Worm (Caenorhabditis elegans) whole organism, L2 larva: ENCODE measurements around the gene F47B8.18.
A peak's percentile ranks its signal among the peaks of the same experiment; 100 is the strongest.

Experiments
- C34F6.9 ChIP-seq: fragments of 150-350 bp; optimal IDR thresholded peaks from 2 replicates; lab custom pipeline; 2014; ENCODE audit warnings: missing biosample characterization, missing genetic modification characterization
- Y55F3AM.14 ChIP-seq: fragments of 200-800 bp; sonication (Bioruptor generic); optimal IDR thresholded peaks from 2 replicates; lab custom pipeline; 2018; ENCODE audit warnings: mild to moderate bottlenecking, missing genetic modification characterization, missing compliant biosample characterization
- ZK546.5 ChIP-seq: sonication (generic microtip); optimal IDR thresholded peaks from 2 replicates; lab custom pipeline; 2017; ENCODE audit warnings: missing biosample characterization, missing genetic modification characterization
- alr-1 ChIP-seq: fragments of 150-350 bp; optimal IDR thresholded peaks from 2 replicates; lab custom pipeline; 2014; ENCODE audit warnings: missing biosample characterization, missing genetic modification characterization
- aly-2 ChIP-seq: fragments of 150-350 bp; optimal IDR thresholded peaks from 2 replicates; lab custom pipeline; 2014; ENCODE audit warnings: missing biosample characterization, missing genetic modification characterization
- ama-1 ChIP-seq: fragments of 150-350 bp; optimal IDR thresholded peaks from 2 replicates; lab custom pipeline; 2018; ENCODE audit warnings: inconsistent platforms
- blmp-1 ChIP-seq: sonication (generic microtip); optimal IDR thresholded peaks from 2 replicates; lab custom pipeline; 2017; ENCODE audit warnings: missing genetic modification characterization, mild to moderate bottlenecking, missing compliant biosample characterization, antibody characterized with exemption, moderate library complexity; ENCODE audit not compliant: insufficient read depth
- ceh-16 ChIP-seq: fragments of 150-350 bp; optimal IDR thresholded peaks from 2 replicates; lab custom pipeline; 2014; ENCODE audit warnings: missing biosample characterization, missing genetic modification characterization
- ceh-82 ChIP-seq: fragments of 150-350 bp; optimal IDR thresholded peaks from 2 replicates; lab custom pipeline; 2014; ENCODE audit warnings: missing biosample characterization, missing genetic modification characterization
- crh-2 ChIP-seq: sonication (generic microtip); optimal IDR thresholded peaks from 2 replicates; lab custom pipeline; 2017; ENCODE audit warnings: missing biosample characterization, missing genetic modification characterization
- dmd-4 ChIP-seq: sonication (generic microtip); optimal IDR thresholded peaks from 2 replicates; lab custom pipeline; 2017; ENCODE audit warnings: missing biosample characterization, missing genetic modification characterization
- egl-27 ChIP-seq: sonication (generic microtip); optimal IDR thresholded peaks from 3 replicates; lab custom pipeline; 2017; ENCODE audit warnings: missing biosample characterization, missing genetic modification reagents, missing genetic modification characterization
- elt-1 ChIP-seq: fragments of 150-350 bp; optimal IDR thresholded peaks from 2 replicates; lab custom pipeline; 2014; ENCODE audit warnings: missing biosample characterization, missing genetic modification characterization
- elt-3 ChIP-seq: sonication (generic microtip); optimal IDR thresholded peaks from 2 replicates; lab custom pipeline; 2017; ENCODE audit warnings: missing biosample characterization, missing genetic modification characterization
- fos-1 ChIP-seq: fragments of 150-350 bp; optimal IDR thresholded peaks from 2 replicates; lab custom pipeline; 2014; ENCODE audit warnings: missing biosample characterization, missing genetic modification characterization
- gmeb-1 ChIP-seq: fragments of 150-350 bp; optimal IDR thresholded peaks from 2 replicates; lab custom pipeline; 2014; ENCODE audit warnings: missing biosample characterization, missing genetic modification characterization
- lin-13 ChIP-seq: fragments of 150-350 bp; optimal IDR thresholded peaks from 2 replicates; lab custom pipeline; 2014; ENCODE audit warnings: missing biosample characterization, missing genetic modification reagents, missing genetic modification characterization
- lin-39 ChIP-seq: fragments of 150-350 bp; optimal IDR thresholded peaks from 2 replicates; lab custom pipeline; 2014; ENCODE audit warnings: missing biosample characterization, missing genetic modification reagents, missing genetic modification characterization
- lsy-2 ChIP-seq, 2 experiments: fragments of 150-350 bp in 1 of 2; sonication (generic microtip) in 1 of 2; optimal IDR thresholded peaks; 2 replicates each; lab custom pipeline; 2014 to 2017; ENCODE audit warnings: missing biosample characterization in 2 of 2, missing genetic modification characterization in 2 of 2
- mab-5 ChIP-seq: fragments of 150-350 bp; optimal IDR thresholded peaks from 2 replicates; lab custom pipeline; 2014; ENCODE audit warnings: missing biosample characterization, missing genetic modification characterization
- mbf-1 ChIP-seq: sonication (generic microtip); optimal IDR thresholded peaks from 2 replicates; lab custom pipeline; 2017; ENCODE audit warnings: missing biosample characterization, missing genetic modification characterization
- mdl-1 ChIP-seq, 2 experiments: fragments of 150-350 bp in 1 of 2; sonication (generic microtip) in 1 of 2; optimal IDR thresholded peaks; 2 replicates each; lab custom pipeline; 2017; ENCODE audit warnings: missing biosample characterization in 2 of 2, missing genetic modification characterization in 2 of 2
- nhr-10 ChIP-seq: sonication (generic microtip); optimal IDR thresholded peaks from 2 replicates; lab custom pipeline; 2017; ENCODE audit warnings: missing biosample characterization, missing genetic modification characterization
- nhr-11 ChIP-seq: fragments of 150-350 bp; optimal IDR thresholded peaks from 2 replicates; lab custom pipeline; 2014; ENCODE audit warnings: missing biosample characterization, missing genetic modification characterization
- nhr-12 ChIP-seq: fragments of 150-350 bp; optimal IDR thresholded peaks from 2 replicates; lab custom pipeline; 2014; ENCODE audit warnings: missing biosample characterization, missing genetic modification characterization
- nhr-129 ChIP-seq: fragments of 150-350 bp; optimal IDR thresholded peaks from 2 replicates; lab custom pipeline; 2014; ENCODE audit warnings: missing biosample characterization, missing genetic modification characterization
- nhr-21 ChIP-seq: fragments of 150-350 bp; optimal IDR thresholded peaks from 2 replicates; lab custom pipeline; 2014; ENCODE audit warnings: missing biosample characterization, missing genetic modification characterization
- nhr-23 ChIP-seq: fragments of 150-350 bp; optimal IDR thresholded peaks from 2 replicates; lab custom pipeline; 2014; ENCODE audit warnings: missing biosample characterization, missing genetic modification reagents, missing genetic modification characterization
- nhr-237 ChIP-seq: fragments of 150-350 bp; optimal IDR thresholded peaks from 2 replicates; lab custom pipeline; 2014; ENCODE audit warnings: missing biosample characterization, missing genetic modification characterization
- nhr-25 ChIP-seq: fragments of 150-350 bp; sonication (generic microtip); optimal IDR thresholded peaks from 3 replicates; lab custom pipeline; 2014; ENCODE audit warnings: missing biosample characterization, missing genetic modification characterization
- nhr-6 ChIP-seq: fragments of 150-350 bp; optimal IDR thresholded peaks from 2 replicates; lab custom pipeline; 2014; ENCODE audit warnings: missing biosample characterization, missing genetic modification characterization
- peb-1 ChIP-seq: fragments of 150-350 bp; optimal IDR thresholded peaks from 2 replicates; lab custom pipeline; 2014; ENCODE audit warnings: missing biosample characterization, missing genetic modification characterization
- sem-4 ChIP-seq: fragments of 150-350 bp; optimal IDR thresholded peaks from 2 replicates; lab custom pipeline; 2014; ENCODE audit warnings: missing biosample characterization, missing genetic modification reagents, missing genetic modification characterization
- skn-1 ChIP-seq: sonication (generic microtip); optimal IDR thresholded peaks from 2 replicates; lab custom pipeline; 2017; ENCODE audit warnings: missing biosample characterization, missing genetic modification characterization
- sma-3 ChIP-seq: sonication (generic microtip); optimal IDR thresholded peaks from 2 replicates; lab custom pipeline; 2016; ENCODE audit warnings: missing genetic modification reagents, missing genetic modification characterization, missing compliant biosample characterization
- sma-9 ChIP-seq, 2 experiments: fragments of 150-350 bp in 1 of 2; sonication (generic microtip) in 1 of 2; optimal IDR thresholded peaks; 2 replicates each; lab custom pipeline; 2014 to 2016; ENCODE audit warnings: missing genetic modification characterization in 2 of 2, mild to moderate bottlenecking in 1 of 2, missing biosample characterization in 1 of 2, missing compliant biosample characterization in 1 of 2, missing genetic modification reagents in 1 of 2, moderate library complexity in 1 of 2
- snpc-4 ChIP-seq: fragments of 150-350 bp; optimal IDR thresholded peaks from 2 replicates; lab custom pipeline; 2014; ENCODE audit warnings: missing biosample characterization, missing genetic modification characterization
- unc-39 ChIP-seq: fragments of 150-350 bp; optimal IDR thresholded peaks from 2 replicates; lab custom pipeline; 2014; ENCODE audit warnings: missing biosample characterization, missing genetic modification characterization
- unc-55 ChIP-seq: fragments of 150-350 bp; sonication (generic microtip); optimal IDR thresholded peaks from 3 replicates; lab custom pipeline; 2014; ENCODE audit warnings: missing biosample characterization, missing genetic modification reagents, missing genetic modification characterization
- unc-62 ChIP-seq: fragments of 150-350 bp; optimal IDR thresholded peaks from 2 replicates; lab custom pipeline; 2014; ENCODE audit warnings: missing biosample characterization, missing genetic modification reagents, missing genetic modification characterization
- zag-1 ChIP-seq: fragments of 150-350 bp; optimal IDR thresholded peaks from 2 replicates; lab custom pipeline; 2014; ENCODE audit warnings: missing biosample characterization, missing genetic modification characterization
- ztf-1 ChIP-seq: fragments of 200-800 bp; sonication (Bioruptor generic); conservative IDR thresholded peaks from 2 replicates; pipeline ENCODE4 v1.3.6; 2022; ENCODE audit warnings: missing genetic modification characterization, missing compliant biosample characterization
- ztf-11 ChIP-seq: sonication (generic microtip); optimal IDR thresholded peaks from 2 replicates; lab custom pipeline; 2017; ENCODE audit warnings: missing biosample characterization, missing genetic modification characterization
- ztf-4 ChIP-seq: fragments of 150-350 bp; optimal IDR thresholded peaks from 2 replicates; lab custom pipeline; 2014; ENCODE audit warnings: missing biosample characterization, missing genetic modification characterization

Gene F47B8.18

ce11 chrV:14350949-14351348 lies 25.7 kb upstream of the F47B8.18 start (continued):
- TF ChIP-seq ztf-1 (GFP tag; lab: Robert Waterston, UW) (no peak), mdl-1 (tag; optimal IDR thresholded peaks at IDR 0.05; lab: Kevin White, UChicago) (peak in 1 of 2 experiments; percentile 40), Y55F3AM.14 (GFP tag; lab: Kevin White, UChicago) (peak; percentile 16), fos-1 (tag; lab: Kevin White, UChicago) (peak; percentile 91), unc-55 (peak; percentile 80), lsy-2 (tag; optimal IDR thresholded peaks at IDR 0.05; lab: Kevin White, UChicago) (peak; percentile 1 to 76), ZK546.5 (no peak), aly-2 (tag; lab: Kevin White, UChicago) (no peak), gmeb-1 (tag; lab: Kevin White, UChicago) (peak; percentile 61), sma-9 (GFP tag; optimal IDR thresholded peaks at IDR 0.05; lab: Kevin White, UChicago) (peak; percentile 49), sma-9 (tag; optimal IDR thresholded peaks at IDR 0.05; lab: Kevin White, UChicago) (no peak), unc-39 (peak; percentile 12), ztf-11 (tag; lab: Kevin White, UChicago) (no peak), nhr-129 (tag; lab: Kevin White, UChicago) (peak; percentile 88), snpc-4 (peak; percentile 87), lin-13 (peak; percentile 58), nhr-11 (tag; lab: Kevin White, UChicago) (peak; percentile 49), ama-1 (lab: Kevin White, UChicago) (peak; percentile 4), C34F6.9 (tag; lab: Kevin White, UChicago) (peak; percentile 90), skn-1 (no peak), lin-39 (tag; lab: Kevin White, UChicago) (no peak), mab-5 (tag; lab: Kevin White, UChicago) (peak; percentile 50), crh-2 (tag; lab: Kevin White, UChicago) (peak; percentile 93)

ce11 chrV:14350498-14350897 lies 25.2 kb upstream of the F47B8.18 start:
- TF ChIP-seq lin-13 (peak; percentile 11), lin-39 (tag; lab: Kevin White, UChicago) (no peak), peb-1 (tag; lab: Kevin White, UChicago) (no peak), nhr-21 (tag; lab: Kevin White, UChicago) (no peak)

- TF ChIP-seq ztf-1 (GFP tag; lab: Robert Waterston, UW) (no peak), mab-5 (tag; lab: Kevin White, UChicago) (peak; percentile 88), unc-62 (no peak), nhr-12 (tag; lab: Kevin White, UChicago) (no peak), fos-1 (tag; lab: Kevin White, UChicago) (peak; percentile 76), egl-27 (tag; lab: Kevin White, UChicago) (peak; percentile 72), alr-1 (tag; lab: Kevin White, UChicago) (no peak), ceh-82 (tag; lab: Kevin White, UChicago) (peak; percentile 75), nhr-237 (tag; lab: Kevin White, UChicago) (no peak), Y55F3AM.14 (GFP tag; lab: Kevin White, UChicago) (peak; percentile 12), nhr-21 (tag; lab: Kevin White, UChicago) (peak; percentile 91), zag-1 (tag; lab: Kevin White, UChicago) (peak; percentile 56), lin-39 (tag; lab: Kevin White, UChicago) (no peak), gmeb-1 (tag; lab: Kevin White, UChicago) (peak; percentile 88), sma-3 (GFP tag; lab: Kevin White, UChicago) (peak; percentile 95), blmp-1 (tag; lab: Kevin White, UChicago) (peak; percentile 87), mbf-1 (no peak), ama-1 (lab: Kevin White, UChicago) (peak; percentile 53), snpc-4 (peak; percentile 87), ztf-11 (tag; lab: Kevin White, UChicago) (no peak), nhr-10 (tag; lab: Kevin White, UChicago) (no peak), lsy-2 (tag; optimal IDR thresholded peaks at IDR 0.05; lab: Kevin White, UChicago) (peak; percentile 80 to 96), lin-13 (peak; percentile 94), sma-9 (GFP tag; optimal IDR thresholded peaks at IDR 0.05; lab: Kevin White, UChicago) (peak; percentile 94), sma-9 (tag; optimal IDR thresholded peaks at IDR 0.05; lab: Kevin White, UChicago) (no peak), elt-1 (no peak), dmd-4 (tag; lab: Kevin White, UChicago) (peak; percentile 43), mdl-1 (tag; optimal IDR thresholded peaks at IDR 0.05; lab: Kevin White, UChicago) (peak in 1 of 2 experiments; percentile 46), unc-55 (peak; percentile 100), nhr-25 (tag; lab: Kevin White, UChicago) (no peak), ZK546.5 (peak; percentile 29), skn-1 (peak; percentile 86), elt-3 (tag; lab: Kevin White, UChicago) (no peak), peb-1 (tag; lab: Kevin White, UChicago) (no peak), sem-4 (tag; lab: Kevin White, UChicago) (peak; percentile 95), unc-39 (no peak), C34F6.9 (tag; lab: Kevin White, UChicago) (peak; percentile 97), nhr-129 (tag; lab: Kevin White, UChicago) (peak; percentile 95), aly-2 (tag; lab: Kevin White, UChicago) (no peak), nhr-23 (tag; lab: Kevin White, UChicago) (no peak), nhr-6 (tag; lab: Kevin White, UChicago) (no peak), nhr-11 (tag; lab: Kevin White, UChicago) (no peak), ztf-4 (tag; lab: Kevin White, UChicago) (peak; percentile 85), ceh-16 (peak; percentile 64)
Measured at ce11 chrV:14347234-14347826, 22.1 kb upstream of the F47B8.18 start, which contains the start of gene cept-2. Gene cept-2 (plus strand): TSS chrV:14347766.
